Worm (Caenorhabditis elegans): Measurements from ENCODE around the gene T21E8.7.

T21E8.7 gene

DNA sequence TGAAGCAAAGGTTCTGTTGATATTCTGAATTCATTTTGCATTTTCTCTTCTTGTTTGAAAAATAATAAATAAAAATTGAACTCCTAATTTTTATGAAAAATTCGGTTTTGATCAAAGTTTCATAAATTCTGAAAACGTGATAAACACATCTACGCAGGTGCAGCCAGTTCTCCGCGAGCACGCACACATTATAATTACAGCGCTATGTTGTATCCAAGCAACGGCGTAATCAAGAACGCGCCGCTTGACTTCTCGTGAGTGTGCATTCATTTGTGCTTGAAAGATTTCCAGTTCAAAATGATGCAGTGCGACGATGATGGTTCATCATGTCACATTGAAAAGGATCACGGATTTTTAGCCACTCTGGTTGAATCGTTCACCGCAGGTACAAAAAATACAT is 8.6 kb downstream of the T21E8.7 start, which contains the start of gene F47B10.3:
Gene F47B10.3, plus strand, starts transcription at position 301 of the 400 bp plus-strand sequence.
- TF ChIP-seq nhr-77 (tag; optimal IDR thresholded peaks at IDR 0.05): no peak
- no peak for TF ChIP-seq elt-3 (tag; optimal IDR thresholded peaks at IDR 0.05)
- TF ChIP-seq nhr-6 (tag; optimal IDR thresholded peaks at IDR 0.05): no peak
- TF ChIP-seq elt-1 (tag; optimal IDR thresholded peaks at IDR 0.05): no peak
- TF ChIP-seq ztf-1 (GFP tag; conservative IDR thresholded peaks at IDR 0.05): no peak
- TF ChIP-seq Y55F3AM.14 (GFP tag; optimal IDR thresholded peaks at IDR 0.05): no peak
- no peak for TF ChIP-seq lsy-2 (tag; optimal IDR thresholded peaks at IDR 0.05)
- TF ChIP-seq unc-62 (GFP tag; optimal IDR thresholded peaks at IDR 0.05): no peak
- no peak for TF ChIP-seq R02D3.7 (tag; optimal IDR thresholded peaks at IDR 0.05)
- TF ChIP-seq nhr-11 (tag; optimal IDR thresholded peaks at IDR 0.05): no peak
- no peak for TF ChIP-seq alr-1 (tag; optimal IDR thresholded peaks at IDR 0.05)
- TF ChIP-seq ZK546.5 (tag; optimal IDR thresholded peaks at IDR 0.05): no peak
- TF ChIP-seq dmd-4 (tag; optimal IDR thresholded peaks at IDR 0.05): no peak
- TF ChIP-seq aly-2 (tag; optimal IDR thresholded peaks at IDR 0.05): no peak
- no peak for TF ChIP-seq ama-1 (optimal IDR thresholded peaks at IDR 0.05)
- no peak for TF ChIP-seq sem-4 (tag; optimal IDR thresholded peaks at IDR 0.05)

DNA sequence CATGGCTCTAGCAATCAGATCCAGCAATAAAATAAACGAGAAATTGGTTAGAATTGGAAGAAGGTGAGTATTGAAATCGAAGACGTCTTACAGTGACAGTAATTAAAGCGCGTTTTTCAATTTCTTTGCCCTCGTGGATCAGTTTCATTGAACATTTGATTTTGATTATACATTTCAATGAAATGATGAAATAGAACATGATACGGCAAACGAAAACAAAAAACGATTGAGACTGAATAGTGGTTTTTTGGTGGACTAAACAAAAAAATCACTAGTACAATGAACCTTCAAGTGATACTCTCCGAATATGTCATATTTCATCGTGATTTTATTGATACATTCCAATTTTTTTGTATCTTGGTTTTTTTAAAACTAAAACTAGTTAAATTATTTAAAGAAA is 13.2 kb downstream of the T21E8.7 start, which contains the start of gene haly-1:
Gene haly-1, minus strand, starts transcription at position 101 of the 400 bp plus-strand sequence.
- no peak for TF ChIP-seq unc-62 (GFP tag; optimal IDR thresholded peaks at IDR 0.05)
- TF ChIP-seq ceh-16 (tag; optimal IDR thresholded peaks at IDR 0.05): no peak
- TF ChIP-seq lin-11 (tag; optimal IDR thresholded peaks at IDR 0.05): no peak
- no peak for TF ChIP-seq fos-1 (tag; optimal IDR thresholded peaks at IDR 0.05)
- TF ChIP-seq nhr-77 (tag; optimal IDR thresholded peaks at IDR 0.05): no peak
- no peak for TF ChIP-seq sem-4 (tag; optimal IDR thresholded peaks at IDR 0.05)
- no peak for TF ChIP-seq sma-9 (GFP tag; optimal IDR thresholded peaks at IDR 0.05)
- TF ChIP-seq sma-9 (tag; optimal IDR thresholded peaks at IDR 0.05): no peak
- no peak for TF ChIP-seq ztf-11 (tag; optimal IDR thresholded peaks at IDR 0.05)
- no peak for TF ChIP-seq alr-1 (tag; optimal IDR thresholded peaks at IDR 0.05)
- no peak for TF ChIP-seq blmp-1 (tag; optimal IDR thresholded peaks at IDR 0.05; ENCODE audit: insufficient read depth)

DNA sequence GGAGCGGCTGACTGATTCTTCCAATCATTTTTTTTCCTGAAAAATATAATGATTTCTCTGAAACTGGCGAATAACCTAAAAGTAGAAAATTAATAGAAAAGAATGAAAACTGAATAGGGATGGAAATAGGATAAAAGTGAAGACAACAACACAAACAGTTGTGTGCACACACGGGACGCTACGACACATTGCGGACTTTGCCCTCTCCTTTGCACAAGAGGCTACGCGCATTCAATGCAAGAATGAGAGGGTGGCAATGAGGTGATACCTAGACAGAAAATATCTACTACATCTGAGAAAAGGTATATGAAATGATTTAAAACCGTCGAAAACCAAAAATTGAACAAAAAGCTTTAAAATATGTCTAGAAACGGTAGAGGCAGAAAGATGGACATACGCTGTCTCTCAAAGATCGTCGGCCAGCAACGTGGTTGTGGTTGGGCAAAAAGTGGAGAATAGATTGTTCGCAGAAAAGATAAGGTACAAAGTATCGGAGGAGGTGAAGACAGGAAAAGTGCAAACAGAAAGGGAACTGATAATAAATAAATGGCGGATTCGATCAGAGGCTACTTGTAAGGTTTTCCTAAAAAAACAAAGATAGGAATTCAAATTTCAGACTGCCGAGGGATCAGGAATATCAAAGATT is 16.9 kb downstream of the T21E8.7 start, which contains the start of gene suca-1:
Gene suca-1, minus strand, starts transcription at position 36 of the 646 bp plus-strand sequence.
- TF ChIP-seq mab-5 (tag; optimal IDR thresholded peaks at IDR 0.05) (no peak), lsy-2 (tag; optimal IDR thresholded peaks at IDR 0.05) (peak in 1 of 2 experiments; percentile 47), C34F6.9 (tag; optimal IDR thresholded peaks at IDR 0.05) (peak; percentile 35), lin-11 (tag; optimal IDR thresholded peaks at IDR 0.05) (peak; percentile 37), nhr-129 (tag; optimal IDR thresholded peaks at IDR 0.05) (peak; percentile 72), fos-1 (tag; optimal IDR thresholded peaks at IDR 0.05) (peak; percentile 53), elt-1 (tag; optimal IDR thresholded peaks at IDR 0.05) (no peak), nhr-25 (tag; optimal IDR thresholded peaks at IDR 0.05) (peak; percentile 38), R02D3.7 (tag; optimal IDR thresholded peaks at IDR 0.05) (no peak), F13H6.1 (tag; optimal IDR thresholded peaks at IDR 0.05) (peak; percentile 45), ztf-4 (tag; optimal IDR thresholded peaks at IDR 0.05) (no peak), blmp-1 (tag; optimal IDR thresholded peaks at IDR 0.05; ENCODE audit: insufficient read depth) (no peak), gmeb-1 (tag; optimal IDR thresholded peaks at IDR 0.05) (no peak), ceh-16 (tag; optimal IDR thresholded peaks at IDR 0.05) (no peak), nhr-77 (tag; optimal IDR thresholded peaks at IDR 0.05) (no peak), alr-1 (tag; optimal IDR thresholded peaks at IDR 0.05) (no peak), dmd-4 (tag; optimal IDR thresholded peaks at IDR 0.05) (no peak), elt-3 (tag; optimal IDR thresholded peaks at IDR 0.05) (no peak), Y55F3AM.14 (GFP tag; optimal IDR thresholded peaks at IDR 0.05) (no peak), ztf-11 (tag; optimal IDR thresholded peaks at IDR 0.05) (no peak), sma-9 (GFP tag; optimal IDR thresholded peaks at IDR 0.05) (peak; percentile 45), sma-9 (tag; optimal IDR thresholded peaks at IDR 0.05) (no peak), crh-2 (tag; optimal IDR thresholded peaks at IDR 0.05) (no peak), nhr-12 (tag; optimal IDR thresholded peaks at IDR 0.05) (no peak), zag-1 (tag; optimal IDR thresholded peaks at IDR 0.05) (no peak), sma-3 (GFP tag; optimal IDR thresholded peaks at IDR 0.05) (peak; percentile 19), sem-4 (tag; optimal IDR thresholded peaks at IDR 0.05) (peak; percentile 3), peb-1 (tag; optimal IDR thresholded peaks at IDR 0.05) (no peak), lin-13 (GFP tag; optimal IDR thresholded peaks at IDR 0.05) (peak; percentile 4), nhr-6 (tag; optimal IDR thresholded peaks at IDR 0.05) (no peak)

DNA sequence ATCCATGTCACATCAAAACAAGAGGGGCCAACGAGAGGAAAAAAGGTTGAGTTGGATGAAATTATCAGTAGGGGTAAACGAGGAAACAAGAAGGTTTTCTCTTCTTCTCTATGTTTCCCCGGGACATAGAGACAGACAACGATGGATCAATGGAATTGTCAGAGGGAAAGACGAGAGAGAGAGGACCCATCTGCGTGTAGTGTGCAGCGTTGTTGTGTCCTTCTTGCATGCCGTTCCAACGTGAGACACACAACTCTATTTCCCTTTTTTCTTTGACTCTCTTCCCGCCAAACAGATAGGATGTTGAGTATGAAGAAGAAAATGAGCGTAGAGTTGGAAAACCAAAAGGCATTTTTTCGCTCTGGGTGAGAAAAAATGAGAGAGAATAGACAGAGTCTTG is 17.6 kb downstream of the T21E8.7 start:
- no peak for TF ChIP-seq nhr-11 (tag; optimal IDR thresholded peaks at IDR 0.05)
- TF ChIP-seq F13H6.1 (tag; optimal IDR thresholded peaks at IDR 0.05): peak; percentile 80
- TF ChIP-seq lin-13 (GFP tag; optimal IDR thresholded peaks at IDR 0.05): peak; percentile 31
- peak; percentile 17 for TF ChIP-seq sem-4 (tag; optimal IDR thresholded peaks at IDR 0.05)
- peak; percentile 45 for TF ChIP-seq fos-1 (tag; optimal IDR thresholded peaks at IDR 0.05)
- TF ChIP-seq nhr-6 (tag; optimal IDR thresholded peaks at IDR 0.05): peak; percentile 64
- TF ChIP-seq nhr-21 (tag; optimal IDR thresholded peaks at IDR 0.05): peak; percentile 66
- TF ChIP-seq ztf-4 (tag; optimal IDR thresholded peaks at IDR 0.05): no peak
- peak; percentile 9 for TF ChIP-seq nhr-25 (tag; optimal IDR thresholded peaks at IDR 0.05)
- no peak for TF ChIP-seq gmeb-1 (tag; optimal IDR thresholded peaks at IDR 0.05)
- TF ChIP-seq C34F6.9 (tag; optimal IDR thresholded peaks at IDR 0.05): peak; percentile 88
- peak; percentile 36 for TF ChIP-seq snpc-4 (tag; optimal IDR thresholded peaks at IDR 0.05)
- TF ChIP-seq zag-1 (tag; optimal IDR thresholded peaks at IDR 0.05): peak; percentile 29
- no peak for TF ChIP-seq ama-1 (optimal IDR thresholded peaks at IDR 0.05)
- no peak for TF ChIP-seq aly-2 (tag; optimal IDR thresholded peaks at IDR 0.05)
- peak; percentile 44 for TF ChIP-seq crh-2 (tag; optimal IDR thresholded peaks at IDR 0.05)
- TF ChIP-seq sma-9 (GFP tag; optimal IDR thresholded peaks at IDR 0.05): peak; percentile 88
- no peak for TF ChIP-seq sma-9 (tag; optimal IDR thresholded peaks at IDR 0.05)
- TF ChIP-seq skn-1 (tag; optimal IDR thresholded peaks at IDR 0.05): no peak
- TF ChIP-seq egl-27 (tag; optimal IDR thresholded peaks at IDR 0.05): peak; percentile 41
- TF ChIP-seq mab-5 (tag; optimal IDR thresholded peaks at IDR 0.05): peak; percentile 50
- peak; percentile 15 to 70 for TF ChIP-seq mdl-1 (tag; optimal IDR thresholded peaks at IDR 0.05)
- TF ChIP-seq nhr-129 (tag; optimal IDR thresholded peaks at IDR 0.05): peak; percentile 93
- TF ChIP-seq unc-55 (GFP tag; optimal IDR thresholded peaks at IDR 0.05): peak; percentile 83
- peak; percentile 18 to 66 for TF ChIP-seq lsy-2 (tag; optimal IDR thresholded peaks at IDR 0.05)
- TF ChIP-seq blmp-1 (tag; optimal IDR thresholded peaks at IDR 0.05; ENCODE audit: insufficient read depth): peak; percentile 15

Measured in whole organism, L2 larva.